Worm (Caenorhabditis elegans) whole organism, young adult: ENCODE results near the gene C09B9.7.

Experiments
- B0019.2 ChIP-seq: fragments of 200-800 bp; sonication (Bioruptor generic); conservative IDR thresholded peaks from 2 replicates; pipeline ENCODE4 v1.3.6; 2022; ENCODE audit warnings: missing genetic modification reagents, missing genetic modification characterization, missing compliant biosample characterization
- B0035.1 ChIP-seq: sonication (generic microtip); optimal IDR thresholded peaks from 2 replicates; lab custom pipeline; 2016; ENCODE audit warnings: missing genetic modification characterization, mild to moderate bottlenecking, missing compliant biosample characterization, missing genotype, missing genetic modification reagents
- C06A6.2 ChIP-seq: fragments of 200-800 bp; sonication (Bioruptor generic); conservative IDR thresholded peaks from 2 replicates; pipeline ENCODE4 v1.3.6; 2022; ENCODE audit warnings: missing genetic modification characterization, missing compliant biosample characterization
- F10E7.11 ChIP-seq: sonication (generic microtip); optimal IDR thresholded peaks from 2 replicates; lab custom pipeline; 2017; ENCODE audit warnings: mild to moderate bottlenecking, missing genetic modification characterization, moderate library complexity, missing compliant biosample characterization
- F37B4.10 ChIP-seq: fragments of 200-800 bp; sonication (Bioruptor generic); IDR thresholded peaks from 2 replicates; pipeline ENCODE4 v1.3.6; 2022; ENCODE audit warnings: missing genetic modification characterization, missing compliant biosample characterization
- F55B11.4 ChIP-seq: sonication (generic microtip); optimal IDR thresholded peaks from 2 replicates; lab custom pipeline; 2016; ENCODE audit warnings: missing compliant biosample characterization, missing genetic modification characterization, borderline replicate concordance; ENCODE audit not compliant: insufficient read depth
- F57A8.1 ChIP-seq: fragments of 200-800 bp; sonication (Bioruptor generic); optimal IDR thresholded peaks from 2 replicates; lab custom pipeline; 2018; ENCODE audit warnings: mild to moderate bottlenecking, missing genetic modification characterization, moderate library complexity, missing compliant biosample characterization
- Y53F4B.3 ChIP-seq: fragments of 200-800 bp; sonication (Bioruptor generic); IDR thresholded peaks from 2 replicates; pipeline ENCODE4 v1.3.6; 2022; ENCODE audit warnings: missing genetic modification reagents, missing genetic modification characterization, missing compliant biosample characterization
- Y67H2A.10 ChIP-seq: fragments of 200-800 bp; sonication (Bioruptor generic); conservative IDR thresholded peaks from 2 replicates; pipeline ENCODE4 v1.3.6; 2022; ENCODE audit warnings: missing genetic modification reagents, missing genetic modification characterization, missing compliant biosample characterization
- akir-1 ChIP-seq: fragments of 200-800 bp; sonication (Bioruptor generic); optimal IDR thresholded peaks from 2 replicates; lab custom pipeline; 2018; ENCODE audit warnings: mild to moderate bottlenecking, missing genetic modification characterization, moderate library complexity, missing compliant biosample characterization
- ama-1 ChIP-seq, 3 experiments: fragments of 150-350 bp in 1 of 3; sonication (generic microtip) in 2 of 3; optimal IDR thresholded peaks; 2 replicates each; lab custom pipeline; 2014 to 2018; ENCODE audit warnings: missing biosample characterization in 2 of 3, missing genetic modification characterization in 2 of 3, missing genetic modification reagents in 2 of 3
- attf-5 ChIP-seq: fragments of 200-800 bp; sonication (Bioruptor generic); optimal IDR thresholded peaks from 2 replicates; lab custom pipeline; 2018; ENCODE audit warnings: mild to moderate bottlenecking, missing genetic modification characterization, missing compliant biosample characterization
- attf-6 ChIP-seq: fragments of 200-800 bp; sonication (Bioruptor generic); IDR thresholded peaks from 2 replicates; pipeline ENCODE4 v1.3.6; 2022; ENCODE audit warnings: missing genetic modification reagents, missing genetic modification characterization, missing compliant biosample characterization
- ccch-3 ChIP-seq: fragments of 200-800 bp; sonication (Bioruptor generic); optimal IDR thresholded peaks from 2 replicates; lab custom pipeline; 2018; ENCODE audit warnings: mild to moderate bottlenecking, missing genetic modification characterization, missing compliant biosample characterization
- ceh-27 ChIP-seq: fragments of 200-800 bp; sonication (Bioruptor generic); optimal IDR thresholded peaks from 2 replicates; lab custom pipeline; 2018; ENCODE audit warnings: mild to moderate bottlenecking, missing genetic modification characterization, moderate library complexity, missing compliant biosample characterization
- ceh-40 ChIP-seq: fragments of 200-800 bp; sonication (Bioruptor generic); IDR thresholded peaks from 2 replicates; pipeline ENCODE4 v1.3.6; 2022; ENCODE audit warnings: missing genetic modification characterization, missing compliant biosample characterization
- ceh-79 ChIP-seq: sonication (generic microtip); optimal IDR thresholded peaks from 2 replicates; lab custom pipeline; 2017; ENCODE audit warnings: mild to moderate bottlenecking, missing genetic modification characterization, missing compliant biosample characterization
- ceh-91 ChIP-seq: fragments of 200-800 bp; sonication (Bioruptor generic); IDR thresholded peaks from 2 replicates; pipeline ENCODE4 v1.3.6; 2022; ENCODE audit warnings: missing genetic modification reagents, missing genetic modification characterization, missing compliant biosample characterization
- dpl-1 ChIP-seq: fragments of 150-350 bp; optimal IDR thresholded peaks from 2 replicates; lab custom pipeline; 2014; ENCODE audit warnings: missing biosample characterization, missing genetic modification reagents, missing genetic modification characterization
- efl-1 ChIP-seq: fragments of 150-350 bp; optimal IDR thresholded peaks from 2 replicates; lab custom pipeline; 2014; ENCODE audit warnings: missing biosample characterization, missing genetic modification reagents, missing genetic modification characterization
- egl-18 ChIP-seq: fragments of 200-800 bp; sonication (Bioruptor generic); IDR thresholded peaks from 2 replicates; pipeline ENCODE4 v1.3.6; 2022; ENCODE audit warnings: missing genetic modification reagents, missing genetic modification characterization, missing compliant biosample characterization
- egrh-3 ChIP-seq: fragments of 200-800 bp; sonication (Bioruptor generic); IDR thresholded peaks from 2 replicates; pipeline ENCODE4 v1.3.6; 2022; ENCODE audit warnings: missing genetic modification reagents, missing genetic modification characterization, missing compliant biosample characterization
- him-1 ChIP-seq: sonication (generic microtip); optimal IDR thresholded peaks from 2 replicates; lab custom pipeline; 2016; ENCODE audit warnings: missing genotype, missing genetic modification reagents, missing genetic modification characterization, missing compliant biosample characterization
- hlh-12 ChIP-seq: sonication (generic microtip); optimal IDR thresholded peaks from 2 replicates; lab custom pipeline; 2016; ENCODE audit warnings: missing genetic modification characterization, missing compliant biosample characterization
- hmg-1.2 ChIP-seq: fragments of 200-800 bp; sonication (Bioruptor generic); IDR thresholded peaks from 2 replicates; pipeline ENCODE4 v1.3.6; 2022; ENCODE audit warnings: missing genetic modification reagents, missing genetic modification characterization, missing compliant biosample characterization
- hmg-20 ChIP-seq: fragments of 200-800 bp; sonication (Bioruptor generic); IDR thresholded peaks from 2 replicates; pipeline ENCODE4 v1.3.6; 2022; ENCODE audit warnings: missing genetic modification reagents, missing genetic modification characterization, missing compliant biosample characterization
- hrde-1 ChIP-seq: sonication (generic microtip); optimal IDR thresholded peaks from 2 replicates; lab custom pipeline; 2016; ENCODE audit warnings: missing genetic modification characterization, mild to moderate bottlenecking, missing compliant biosample characterization, moderate library complexity, missing genotype, missing genetic modification reagents, borderline replicate concordance
- hsf-1 ChIP-seq: fragments of 200-800 bp; sonication (Bioruptor generic); IDR thresholded peaks from 2 replicates; pipeline ENCODE4 v1.3.6; 2022; ENCODE audit warnings: missing genetic modification reagents, missing genetic modification characterization, missing compliant biosample characterization
- let-607 ChIP-seq, 2 experiments: fragments of 200-800 bp in 1 of 2; sonication (Bioruptor generic) in 1 of 2; sonication (generic microtip) in 1 of 2; optimal IDR thresholded peaks; 2 replicates each; lab custom pipeline; 2016 to 2018; ENCODE audit warnings: mild to moderate bottlenecking in 2 of 2, missing compliant biosample characterization in 2 of 2, missing genetic modification characterization in 2 of 2, moderate library complexity in 2 of 2, missing genotype in 1 of 2
- lin-35 ChIP-seq, 3 experiments: fragments of 150-350 bp in 2 of 3; sonication (generic microtip) in 1 of 3; optimal IDR thresholded peaks; 2 replicates each; lab custom pipeline; 2014 to 2018; ENCODE audit warnings: missing biosample characterization in 3 of 3, missing genetic modification characterization in 3 of 3, missing genetic modification reagents in 3 of 3
- lin-54 ChIP-seq: fragments of 200-800 bp; sonication (Bioruptor generic); optimal IDR thresholded peaks from 2 replicates; lab custom pipeline; 2018; ENCODE audit warnings: mild to moderate bottlenecking, missing genetic modification characterization, missing compliant biosample characterization
- lir-1 ChIP-seq: fragments of 200-800 bp; sonication (Bioruptor generic); conservative IDR thresholded peaks from 2 replicates; pipeline ENCODE4 v1.3.6; 2022; ENCODE audit warnings: missing genetic modification reagents, missing genetic modification characterization, missing compliant biosample characterization
- lsl-1 ChIP-seq: fragments of 200-800 bp; sonication (Bioruptor generic); optimal IDR thresholded peaks from 2 replicates; lab custom pipeline; 2018; ENCODE audit warnings: mild to moderate bottlenecking, missing genetic modification characterization, moderate library complexity, missing compliant biosample characterization
- madf-3 ChIP-seq: fragments of 200-800 bp; sonication (Bioruptor generic); IDR thresholded peaks from 2 replicates; pipeline ENCODE4 v1.3.6; 2022; ENCODE audit warnings: missing genetic modification reagents, missing genetic modification characterization, missing compliant biosample characterization
- madf-8 ChIP-seq: fragments of 200-800 bp; sonication (Bioruptor generic); conservative IDR thresholded peaks from 2 replicates; pipeline ENCODE4 v1.3.6; 2022; ENCODE audit warnings: missing genetic modification reagents, missing genetic modification characterization, missing compliant biosample characterization
- mcd-1 ChIP-seq: fragments of 200-800 bp; sonication (Bioruptor generic); IDR thresholded peaks from 2 replicates; pipeline ENCODE4 v1.3.6; 2022; ENCODE audit warnings: missing genetic modification reagents, missing genetic modification characterization, missing compliant biosample characterization
- mes-4 ChIP-seq: sonication (generic microtip); optimal IDR thresholded peaks from 2 replicates; lab custom pipeline; 2016; ENCODE audit warnings: missing genotype, missing genetic modification characterization, missing compliant biosample characterization
- nfya-2 ChIP-seq: fragments of 200-800 bp; sonication (Bioruptor generic); IDR thresholded peaks from 2 replicates; pipeline ENCODE4 v1.3.6; 2022; ENCODE audit warnings: missing genetic modification reagents, missing genetic modification characterization, missing compliant biosample characterization
- nhr-120 ChIP-seq: fragments of 200-800 bp; sonication (Bioruptor generic); IDR thresholded peaks from 2 replicates; pipeline ENCODE4 v1.3.6; 2022; ENCODE audit warnings: missing genetic modification characterization, missing compliant biosample characterization
- nhr-90 ChIP-seq: sonication (generic microtip); optimal IDR thresholded peaks from 2 replicates; lab custom pipeline; 2016; ENCODE audit warnings: missing genotype, mild to moderate bottlenecking, missing genetic modification characterization, missing compliant biosample characterization
- pha-4 ChIP-seq: fragments of 150-350 bp; sonication (generic microtip); optimal IDR thresholded peaks from 2 replicates; lab custom pipeline; 2014; ENCODE audit warnings: missing biosample characterization, missing genetic modification reagents, missing genetic modification characterization
- tbp1 ChIP-seq: fragments of 200-800 bp; sonication (Bioruptor generic); optimal IDR thresholded peaks from 2 replicates; lab custom pipeline; 2018; ENCODE audit warnings: mild to moderate bottlenecking, missing genetic modification characterization, missing compliant biosample characterization
- unc-130 ChIP-seq: sonication (generic microtip); optimal IDR thresholded peaks from 2 replicates; lab custom pipeline; 2016; ENCODE audit warnings: missing genetic modification reagents, missing genetic modification characterization, missing compliant biosample characterization
- zfh-2 ChIP-seq: fragments of 200-800 bp; sonication (Bioruptor generic); conservative IDR thresholded peaks from 2 replicates; pipeline ENCODE4 v1.3.6; 2022; ENCODE audit warnings: missing genetic modification reagents, missing genetic modification characterization, missing compliant biosample characterization
- zim-3 ChIP-seq: sonication (generic microtip); optimal IDR thresholded peaks from 2 replicates; lab custom pipeline; 2017; ENCODE audit warnings: mild to moderate bottlenecking, missing genetic modification characterization, moderate library complexity, missing compliant biosample characterization
- ztf-25 ChIP-seq: fragments of 200-800 bp; sonication (Bioruptor generic); IDR thresholded peaks from 2 replicates; pipeline ENCODE4 v1.3.6; 2022; ENCODE audit warnings: missing genetic modification reagents, missing genetic modification characterization, missing compliant biosample characterization
- ztf-26 ChIP-seq: sonication (generic microtip); optimal IDR thresholded peaks from 2 replicates; lab custom pipeline; 2017; ENCODE audit warnings: missing genetic modification characterization, missing compliant biosample characterization
- ztf-28 ChIP-seq: fragments of 200-800 bp; sonication (Bioruptor generic); IDR thresholded peaks from 2 replicates; pipeline ENCODE4 v1.3.6; 2022; ENCODE audit warnings: missing genetic modification reagents, missing genetic modification characterization, missing compliant biosample characterization
- ztf-6 ChIP-seq: fragments of 200-800 bp; sonication (Bioruptor generic); IDR thresholded peaks from 2 replicates; pipeline ENCODE4 v1.3.6; 2022; ENCODE audit warnings: missing genetic modification reagents, missing genetic modification characterization, missing compliant biosample characterization

C09B9.7 gene

ce11 chrIV:5038744-5039143 lies 22.1 kb downstream of the C09B9.7 start (continued):
- TF ChIP-seq zfh-2 (GFP tag; lab: Robert Waterston, UW) (no peak), lin-35 (GFP tag; optimal IDR thresholded peaks at IDR 0.05; lab: Kevin White, UChicago) (no peak), F37B4.10 (GFP tag; lab: Robert Waterston, UW) (no peak), ceh-91 (GFP tag; lab: Robert Waterston, UW) (no peak), attf-5 (GFP tag; lab: Kevin White, UChicago) (peak; percentile 37), ztf-26 (tag; lab: Kevin White, UChicago) (no peak), mcd-1 (GFP tag; lab: Robert Waterston, UW) (no peak), madf-3 (GFP tag; lab: Robert Waterston, UW) (peak; percentile 65; the same call in 1 of the 2 replicates), C06A6.2 (GFP tag; lab: Robert Waterston, UW) (no peak), hmg-20 (no peak), F55B11.4 (tag; lab: Kevin White, UChicago) (no peak), hmg-1.2 (peak; percentile 66; the same call in 1 of the 2 replicates), hrde-1 (tag; lab: Kevin White, UChicago) (peak; percentile 49), ama-1 (optimal IDR thresholded peaks at IDR 0.05; lab: Kevin White, UChicago) (no peak), ama-1 (GFP tag; optimal IDR thresholded peaks at IDR 0.05; lab: Kevin White, UChicago) (no peak), madf-8 (GFP tag; lab: Robert Waterston, UW) (no peak), attf-6 (peak; percentile 86), lin-54 (GFP tag; lab: Kevin White, UChicago) (no peak), Y67H2A.10 (GFP tag; lab: Robert Waterston, UW) (no peak; the same call in 1 of the 2 replicates), efl-1 (GFP tag; lab: Kevin White, UChicago) (no peak), nhr-120 (GFP tag; lab: Robert Waterston, UW) (0 out of 2 replicates have a peak, but pooled peaks have one; percentile 60), lsl-1 (GFP tag; lab: Kevin White, UChicago) (peak; percentile 32), ceh-27 (GFP tag; lab: Kevin White, UChicago) (peak; percentile 30), egrh-3 (GFP tag; lab: Robert Waterston, UW) (peak; percentile 46), mes-4 (tag; lab: Kevin White, UChicago) (no peak), hsf-1 (GFP tag; lab: Robert Waterston, UW) (no peak), lir-1 (GFP tag; lab: Robert Waterston, UW) (no peak), ztf-25 (GFP tag; lab: Robert Waterston, UW) (peak; percentile 93), let-607 (tag; optimal IDR thresholded peaks at IDR 0.05; lab: Kevin White, UChicago) (peak in 1 of 2 experiments; percentile 8), dpl-1 (GFP tag; lab: Kevin White, UChicago) (no peak), nfya-2 (no peak), F10E7.11 (tag; lab: Kevin White, UChicago) (peak; percentile 44), egl-18 (GFP tag; lab: Robert Waterston, UW) (no peak), ceh-40 (GFP tag; lab: Robert Waterston, UW) (no peak), Y53F4B.3 (no peak), nhr-90 (tag; lab: Kevin White, UChicago) (peak; percentile 88), hlh-12 (tag; lab: Kevin White, UChicago) (peak; percentile 40), pha-4 (tag; lab: Kevin White, UChicago) (no peak), F57A8.1 (GFP tag; lab: Kevin White, UChicago) (peak; percentile 26), akir-1 (GFP tag; lab: Kevin White, UChicago) (no peak), B0035.1 (tag; lab: Kevin White, UChicago) (no peak), him-1 (peak; percentile 84), ztf-6 (GFP tag; lab: Robert Waterston, UW) (no peak), tbp1 (GFP tag; lab: Kevin White, UChicago) (peak; percentile 99), ztf-28 (GFP tag; lab: Robert Waterston, UW) (peak; percentile 78), unc-130 (GFP tag; lab: Kevin White, UChicago) (peak; percentile 44), zim-3 (tag; lab: Kevin White, UChicago) (peak; percentile 16), B0019.2 (GFP tag; lab: Robert Waterston, UW) (no peak), ccch-3 (GFP tag; lab: Kevin White, UChicago) (no peak), ceh-79 (no peak)
